Worm (Caenorhabditis elegans): ENCODE measurements around the gene Y61A9LA.3.

Gene Y61A9LA.3

DNA sequence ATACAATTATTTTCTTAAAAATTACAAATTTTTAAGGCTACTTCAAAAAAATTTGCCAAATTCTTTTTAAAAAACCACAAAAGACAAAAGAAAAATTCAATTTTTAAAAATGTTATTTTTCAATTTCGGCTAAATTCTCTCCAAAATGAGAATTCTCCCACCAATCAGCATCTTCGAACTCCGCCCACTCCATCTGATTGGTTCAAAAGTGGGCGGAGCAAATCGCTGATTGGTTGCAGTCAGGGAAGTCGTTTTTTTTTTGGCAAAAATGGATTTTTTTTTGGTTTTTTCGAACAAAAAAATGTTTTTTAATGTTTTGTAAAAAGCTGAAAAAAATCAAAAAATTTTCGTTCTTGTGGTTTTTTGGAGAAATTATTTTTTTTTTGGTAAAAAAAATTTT is 31.1 kb upstream of the Y61A9LA.3 start:
- TF ChIP-seq nhr-47 (tag; optimal IDR thresholded peaks at IDR 0.05) (no peak), xbp-1 (tag; optimal IDR thresholded peaks at IDR 0.05) (no peak), nhr-20 (tag; optimal IDR thresholded peaks at IDR 0.05) (no peak), snu-23 (GFP tag; optimal IDR thresholded peaks at IDR 0.05) (no peak), C34B4.2 (tag; optimal IDR thresholded peaks at IDR 0.05) (no peak), ceh-63 (GFP tag; optimal IDR thresholded peaks at IDR 0.05) (no peak), lin-15B (tag; optimal IDR thresholded peaks at IDR 0.05) (no peak), hlh-17 (GFP tag; optimal IDR thresholded peaks at IDR 0.05; ENCODE audit: borderline replicate concordance) (no peak), aha-1 (tag; optimal IDR thresholded peaks at IDR 0.05) (no peak), dsc-1 (tag; optimal IDR thresholded peaks at IDR 0.05) (no peak)

DNA sequence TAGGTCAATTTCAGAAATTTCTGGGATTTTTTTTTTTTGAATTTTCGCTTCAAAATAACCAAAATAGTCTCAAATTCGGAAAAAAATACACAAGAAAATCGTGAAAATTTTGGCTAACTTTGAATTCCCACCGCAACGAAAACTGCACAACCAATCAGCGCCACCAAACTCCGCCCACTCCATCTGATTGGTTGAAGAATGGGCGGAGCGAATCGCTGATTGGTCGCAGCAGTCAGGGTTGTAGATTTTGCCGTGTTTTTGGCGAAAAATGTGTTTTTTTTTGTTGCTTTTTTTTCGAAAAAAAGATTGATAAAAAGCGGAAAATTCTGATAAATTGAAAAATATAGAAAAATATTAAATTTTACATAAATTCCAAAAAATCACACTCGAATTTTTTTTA is 24.1 kb upstream of the Y61A9LA.3 start:
- no peak for TF ChIP-seq nhr-85 (tag)
- TF ChIP-seq ztf-4 (tag; optimal IDR thresholded peaks at IDR 0.05): no peak
- no peak for TF ChIP-seq snu-23 (GFP tag; optimal IDR thresholded peaks at IDR 0.05)
- no peak for TF ChIP-seq nhr-90 (tag; optimal IDR thresholded peaks at IDR 0.05; ENCODE audit: poor library complexity)
- TF ChIP-seq efl-1 (optimal IDR thresholded peaks at IDR 0.05): no peak
- peak in 1 of 2 experiments; percentile 5 for TF ChIP-seq efl-1 (GFP tag; optimal IDR thresholded peaks at IDR 0.05 in 1 of 2)

DNA sequence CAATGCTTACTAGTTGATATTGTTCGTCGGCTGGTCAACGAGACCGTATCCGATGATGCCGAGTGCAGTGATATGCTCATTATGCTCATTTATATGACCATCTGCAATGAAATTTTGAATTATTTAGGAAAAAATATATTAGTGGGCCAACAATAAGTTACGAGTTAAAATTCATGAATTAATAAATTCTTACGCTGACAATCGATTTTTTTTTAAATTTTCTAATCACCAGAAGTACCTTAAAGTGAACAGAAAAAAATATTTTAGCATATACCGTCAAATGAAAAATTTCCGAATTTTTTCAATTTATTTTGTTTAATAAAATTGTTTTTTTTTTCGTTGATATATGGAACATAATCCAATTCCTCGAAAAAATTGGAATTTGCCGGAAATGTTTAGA is 21.7 kb upstream of the Y61A9LA.3 start, which contains the start of gene sos-1:
Gene sos-1 (minus strand): TSS at position 101 of the 400 bp plus-strand sequence.
- TF ChIP-seq fkh-10 (GFP tag; optimal IDR thresholded peaks at IDR 0.05): no peak

DNA sequence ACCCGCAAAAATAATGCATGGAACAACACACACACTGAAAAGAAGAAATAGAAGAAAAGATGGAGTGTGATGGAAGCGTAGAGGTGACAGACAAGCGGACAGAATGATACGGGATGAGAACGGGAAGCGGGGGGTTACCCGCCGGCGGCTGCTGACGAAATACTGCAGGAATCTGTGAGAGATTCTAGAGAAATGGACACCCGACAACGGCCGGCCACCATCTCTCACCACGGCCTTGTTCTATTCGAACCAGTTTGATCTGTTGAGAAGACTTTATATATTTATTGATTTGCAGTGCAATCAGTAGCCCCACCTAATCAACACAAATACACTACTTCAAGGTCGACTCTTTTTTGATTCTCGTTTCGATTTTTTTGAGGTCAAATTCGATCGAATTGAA is 20.5 kb upstream of the Y61A9LA.3 start:
- TF ChIP-seq nhr-20 (tag; optimal IDR thresholded peaks at IDR 0.05) (peak; percentile 72), ceh-90 (tag; optimal IDR thresholded peaks at IDR 0.05) (no peak), nhr-71 (tag; optimal IDR thresholded peaks at IDR 0.05) (peak; percentile 66), mep-1 (tag; optimal IDR thresholded peaks at IDR 0.05) (peak; percentile 32), unc-98 (GFP tag; IDR thresholded peaks at IDR 0.05) (no peak), snu-23 (GFP tag; optimal IDR thresholded peaks at IDR 0.05) (peak; percentile 79), unc-62 (GFP tag; optimal IDR thresholded peaks at IDR 0.05) (no peak), unc-130 (tag; optimal IDR thresholded peaks at IDR 0.05) (no peak), skn-1 (tag; optimal IDR thresholded peaks at IDR 0.05) (peak; percentile 39), unc-30 (tag; optimal IDR thresholded peaks at IDR 0.05) (no peak), mdl-1 (tag; optimal IDR thresholded peaks at IDR 0.05) (peak in 1 of 2 experiments; percentile 49), lin-35 (GFP tag; optimal IDR thresholded peaks at IDR 0.05) (peak; percentile 12 to 46), efl-1 (optimal IDR thresholded peaks at IDR 0.05) (peak in 1 of 2 experiments; percentile 18), efl-1 (GFP tag; optimal IDR thresholded peaks at IDR 0.05 in 1 of 2) (no peak), elt-3 (tag; optimal IDR thresholded peaks at IDR 0.05) (peak in 2 of 6 experiments; percentile 33 to 51), nhr-11 (tag; optimal IDR thresholded peaks at IDR 0.05) (no peak), irx-1 (tag; optimal IDR thresholded peaks at IDR 0.05) (peak; percentile 12), ceh-82 (tag; optimal IDR thresholded peaks at IDR 0.05) (peak in 1 of 3 experiments; percentile 13), lsy-2 (tag; optimal IDR thresholded peaks at IDR 0.05) (peak; percentile 23 to 55), swsn-7 (tag; optimal IDR thresholded peaks at IDR 0.05) (no peak), C04F5.9 (tag; optimal IDR thresholded peaks at IDR 0.05) (no peak), lir-3 (tag; optimal IDR thresholded peaks at IDR 0.05; ENCODE audit: poor library complexity) (no peak), nhr-85 (tag) (peak; percentile 90), nhr-90 (tag; optimal IDR thresholded peaks at IDR 0.05; ENCODE audit: poor library complexity) (peak; percentile 58), tbx-2 (tag; optimal IDR thresholded peaks at IDR 0.05) (peak; percentile 23), ets-5 (GFP tag; IDR thresholded peaks at IDR 0.05) (no peak), ztf-4 (tag; optimal IDR thresholded peaks at IDR 0.05) (no peak), C34B4.2 (tag; optimal IDR thresholded peaks at IDR 0.05) (no peak), lin-15B (tag; optimal IDR thresholded peaks at IDR 0.05) (no peak), nhr-237 (tag; optimal IDR thresholded peaks at IDR 0.05) (no peak), nhr-47 (tag; optimal IDR thresholded peaks at IDR 0.05) (peak; percentile 27), zip-4 (GFP tag; optimal IDR thresholded peaks at IDR 0.05) (no peak), blmp-1 (tag; optimal IDR thresholded peaks at IDR 0.05) (peak; percentile 41), fos-1 (tag; optimal IDR thresholded peaks at IDR 0.05) (no peak), nhr-12 (tag; optimal IDR thresholded peaks at IDR 0.05) (no peak), F16B12.6 (tag; optimal IDR thresholded peaks at IDR 0.05) (no peak), grh-1 (GFP tag; IDR thresholded peaks at IDR 0.05) (peak; percentile 47; the same call in 1 of the 2 replicates), lin-14 (GFP tag; optimal IDR thresholded peaks at IDR 0.05) (peak; percentile 91), isw-1 (GFP tag; IDR thresholded peaks at IDR 0.05) (no peak), ceh-88 (GFP tag; IDR thresholded peaks at IDR 0.05) (no peak)
